Worm (Caenorhabditis elegans): ENCODE results near the gene alh-9.

The alh-9 gene

DNA sequence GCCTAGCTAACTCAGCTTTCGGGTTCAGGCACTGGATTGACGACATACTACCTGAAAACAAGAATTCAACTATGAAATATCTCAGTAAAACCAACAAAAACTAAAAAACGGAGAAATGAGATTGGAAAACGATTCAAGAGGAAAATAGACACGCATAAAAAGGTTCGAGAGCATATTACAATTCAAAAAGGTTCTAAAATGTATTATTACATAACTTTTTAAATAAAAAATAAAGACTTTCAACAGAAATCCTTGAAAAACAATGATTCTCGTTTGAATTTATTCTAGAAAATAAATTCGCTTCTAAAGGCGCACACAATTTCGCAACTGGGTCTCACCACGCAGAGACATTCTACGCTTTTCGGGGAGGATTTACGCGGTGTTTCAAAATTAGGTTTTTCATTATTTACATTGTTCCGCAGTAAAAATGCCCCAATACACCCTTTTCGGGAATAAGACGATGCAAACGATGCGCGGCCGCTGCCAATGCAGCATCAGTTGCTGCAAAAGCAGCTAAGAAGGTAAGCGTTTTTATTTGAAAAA lies at the start of gene alh-9, which contains the start of gene cct-6:
TSS of gene alh-9 (plus strand) at position 382 of the 543 bp plus-strand sequence.
TSS of gene cct-6 (minus strand) at position 51 of the 543 bp plus-strand sequence.
- TF ChIP-seq nhr-237 (tag; optimal IDR thresholded peaks at IDR 0.05) (no peak), ztf-11 (tag; optimal IDR thresholded peaks at IDR 0.05) (no peak), dmd-6 (GFP tag; IDR thresholded peaks at IDR 0.05) (peak; percentile 35; the same call in 1 of the 2 replicates), nhr-42 (GFP tag; IDR thresholded peaks at IDR 0.05) (no peak), ceh-20 (GFP tag; IDR thresholded peaks at IDR 0.05) (no peak), ZK337.2 (GFP tag; IDR thresholded peaks at IDR 0.05) (no peak), ces-1 (GFP tag; optimal IDR thresholded peaks at IDR 0.05) (no peak), lin-13 (GFP tag; optimal IDR thresholded peaks at IDR 0.05) (peak; percentile 80), attf-4 (tag; optimal IDR thresholded peaks at IDR 0.05) (no peak), nhr-76 (tag; optimal IDR thresholded peaks at IDR 0.05) (no peak), madf-5 (GFP tag; IDR thresholded peaks at IDR 0.05) (no peak), nhr-28 (tag; optimal IDR thresholded peaks at IDR 0.05) (peak; percentile 49), hlh-11 (tag; optimal IDR thresholded peaks at IDR 0.05) (peak; percentile 61), ceh-32 (tag; optimal IDR thresholded peaks at IDR 0.05; ENCODE audit: poor library complexity) (no peak), Y5F2A.4 (GFP tag; optimal IDR thresholded peaks at IDR 0.05) (no peak), zip-11 (GFP tag; IDR thresholded peaks at IDR 0.05) (no peak), mdl-1 (tag; optimal IDR thresholded peaks at IDR 0.05) (peak in 1 of 2 experiments; percentile 26), nhr-25 (tag; optimal IDR thresholded peaks at IDR 0.05; ENCODE audit: borderline replicate concordance, insufficient read depth) (peak; percentile 42), Y75B8A.6 (GFP tag; IDR thresholded peaks at IDR 0.05) (no peak), tag-97 (GFP tag; IDR thresholded peaks at IDR 0.05) (no peak), mep-1 (tag; optimal IDR thresholded peaks at IDR 0.05) (peak; percentile 87), daf-12 (tag; optimal IDR thresholded peaks at IDR 0.05) (no peak), dmd-8 (GFP tag; IDR thresholded peaks at IDR 0.05) (no peak), daf-19 (GFP tag; conservative IDR thresholded peaks at IDR 0.05) (no peak), skn-1 (tag; optimal IDR thresholded peaks at IDR 0.05) (no peak), nhr-6 (tag; optimal IDR thresholded peaks at IDR 0.05) (peak; percentile 81), Y48G9A.11 (GFP tag; IDR thresholded peaks at IDR 0.05) (no peak), unc-130 (GFP tag; optimal IDR thresholded peaks at IDR 0.05) (peak; percentile 40), lin-39 (tag; optimal IDR thresholded peaks at IDR 0.05) (no peak), unc-62 (GFP tag; optimal IDR thresholded peaks at IDR 0.05 in 1 of 2) (no peak), unc-62 (tag; optimal IDR thresholded peaks at IDR 0.05) (no peak), ztf-7 (tag; optimal IDR thresholded peaks at IDR 0.05) (peak; percentile 71), pqm-1 (tag; optimal IDR thresholded peaks at IDR 0.05) (peak; percentile 2), ctbp-1 (GFP tag; IDR thresholded peaks at IDR 0.05) (no peak), ama-1 (optimal IDR thresholded peaks at IDR 0.05) (no peak), mxl-3 (GFP tag; optimal IDR thresholded peaks at IDR 0.05) (no peak), jun-1 (tag; optimal IDR thresholded peaks at IDR 0.05) (no peak), dmd-9 (GFP tag; IDR thresholded peaks at IDR 0.05) (no peak), R02D3.7 (tag; optimal IDR thresholded peaks at IDR 0.05) (peak; percentile 74), set-16 (GFP tag; IDR thresholded peaks at IDR 0.05) (no peak), ceh-62 (tag; optimal IDR thresholded peaks at IDR 0.05) (no peak), T20F7.1 (GFP tag; optimal IDR thresholded peaks at IDR 0.05) (no peak), T26A8.4 (GFP tag; IDR thresholded peaks at IDR 0.05) (0 out of 2 replicates have a peak, but pooled peaks have one; percentile 53), hlh-30 (tag; optimal IDR thresholded peaks at IDR 0.05; ENCODE audit: insufficient read depth) (peak; percentile 58), cey-2 (tag; optimal IDR thresholded peaks at IDR 0.05; ENCODE audit: borderline replicate concordance, insufficient read depth) (no peak), nhr-102 (tag; optimal IDR thresholded peaks at IDR 0.05) (no peak), ZK546.5 (tag; optimal IDR thresholded peaks at IDR 0.05) (no peak), F37D6.2 (tag; optimal IDR thresholded peaks at IDR 0.05) (no peak), nhr-48 (tag; optimal IDR thresholded peaks at IDR 0.05) (no peak), unc-39 (tag; optimal IDR thresholded peaks at IDR 0.05) (no peak), gei-8 (GFP tag; optimal IDR thresholded peaks at IDR 0.05) (no peak), F44E2.7 (GFP tag; IDR thresholded peaks at IDR 0.05) (no peak)

All from whole organism, L4 larva.